Fruit fly (Drosophila melanogaster) whole organism, wandering third instar larva: ENCODE measurements around the gene ago.

Source experiments
- Abd-B ChIP-seq: fragments of >200 bp; optimal IDR thresholded peaks from 2 replicates; lab custom pipeline; 2017; ENCODE audit warnings: missing biosample characterization, missing genetic modification characterization
- CG32264 ChIP-seq: fragments of 200-800 bp; sonication (Bioruptor generic); optimal IDR thresholded peaks from 2 replicates; lab custom pipeline; 2016; ENCODE audit warnings: missing biosample characterization, missing genetic modification characterization
- CG9705 ChIP-seq: fragments of 200-800 bp; sonication (Bioruptor generic); optimal IDR thresholded peaks from 2 replicates; lab custom pipeline; 2018; ENCODE audit warnings: missing biosample characterization, mild to moderate bottlenecking, missing genetic modification characterization
- CrebA ChIP-seq: fragments of 200-800 bp; sonication (Bioruptor generic); optimal IDR thresholded peaks from 2 replicates; lab custom pipeline; 2016; ENCODE audit warnings: missing biosample characterization, mild to moderate bottlenecking, missing genetic modification characterization, borderline replicate concordance
- Dfd ChIP-seq: fragments of >200 bp; optimal IDR thresholded peaks from 2 replicates; lab custom pipeline; 2017; ENCODE audit warnings: missing biosample characterization, missing genetic modification characterization
- Dif ChIP-seq: fragments of 200-275, 200-300 bp; sonication (Bioruptor generic); optimal IDR thresholded peaks from 2 replicates; lab custom pipeline; 2018; ENCODE audit warnings: missing biosample characterization, missing genetic modification characterization; ENCODE audit not compliant: partially characterized antibody
- GATAd ChIP-seq: sonication (Bioruptor generic); optimal IDR thresholded peaks from 2 replicates; lab custom pipeline; 2016; ENCODE audit warnings: missing biosample characterization, missing genetic modification characterization
- Hnf4 ChIP-seq: fragments of 200-800 bp; sonication (Bioruptor generic); optimal IDR thresholded peaks from 2 replicates; lab custom pipeline; 2016; ENCODE audit warnings: missing biosample characterization, mild to moderate bottlenecking, missing genetic modification characterization
- Hr78 ChIP-seq: fragments of >200 bp; optimal IDR thresholded peaks from 2 replicates; lab custom pipeline; 2017; ENCODE audit warnings: missing biosample characterization, missing genetic modification characterization
- Hr83 ChIP-seq: fragments of 200-300 bp; sonication (Bioruptor generic); optimal IDR thresholded peaks from 2 replicates; lab custom pipeline; 2016; ENCODE audit warnings: missing biosample characterization, mild to moderate bottlenecking, missing genetic modification characterization, moderate library complexity; ENCODE audit not compliant: poor library complexity, severe bottlenecking
- Jra ChIP-seq: sonication (Bioruptor generic); optimal IDR thresholded peaks from 2 replicates; lab custom pipeline; 2016; ENCODE audit warnings: missing biosample characterization, missing genetic modification characterization
- Myc ChIP-seq: fragments of >200 bp; optimal IDR thresholded peaks from 2 replicates; lab custom pipeline; 2017
- N ChIP-seq: fragments of >200 bp; optimal IDR thresholded peaks from 2 replicates; lab custom pipeline; 2018; ENCODE audit warnings: missing biosample characterization, missing external identifiers, missing genetic modification characterization
- OdsH ChIP-seq: fragments of 200-800 bp; sonication (Bioruptor generic); optimal IDR thresholded peaks from 2 replicates; lab custom pipeline; 2016; ENCODE audit warnings: missing biosample characterization, mild to moderate bottlenecking, missing genetic modification characterization
- Rel ChIP-seq, 2 experiments: fragments of 200-800 bp; sonication (Bioruptor generic) in 1 of 2; optimal IDR thresholded peaks; 2 replicates in 1 of 2; 3 replicates in 1 of 2; lab custom pipeline; 2016 to 2019; ENCODE audit warnings: mild to moderate bottlenecking in 2 of 2, missing biosample characterization in 2 of 2, missing genetic modification characterization in 2 of 2, moderate library complexity in 1 of 2
- Sp1 ChIP-seq: fragments of 200-800 bp; sonication (Bioruptor generic); optimal IDR thresholded peaks from 3 replicates; lab custom pipeline; 2019; ENCODE audit warnings: missing biosample characterization, mild to moderate bottlenecking, missing genetic modification characterization, moderate library complexity
- Vsx2 ChIP-seq: fragments of 200-300, 225-300 bp; sonication (Bioruptor generic); optimal IDR thresholded peaks from 2 replicates; lab custom pipeline; 2018; ENCODE audit warnings: missing biosample characterization, missing genetic modification characterization; ENCODE audit not compliant: partially characterized antibody
- br ChIP-seq: fragments of 200-800 bp; sonication (Bioruptor generic); optimal IDR thresholded peaks from 2 replicates; lab custom pipeline; 2016; ENCODE audit warnings: missing biosample characterization, missing genetic modification characterization
- dl ChIP-seq, 2 experiments: fragments of 175-275, 200-275 bp in 1 of 2; fragments of 200-275 bp in 1 of 2; sonication (Bioruptor generic); optimal IDR thresholded peaks; lab custom pipeline; 2018; ENCODE audit warnings: mild to moderate bottlenecking in 2 of 2, missing biosample characterization in 2 of 2, missing genetic modification characterization in 2 of 2, moderate library complexity in 2 of 2; ENCODE audit not compliant: partially characterized antibody in 2 of 2, insufficient read depth in 1 of 2
- dmrt93B ChIP-seq: fragments of 200-800 bp; sonication (Bioruptor generic); optimal IDR thresholded peaks from 2 replicates; lab custom pipeline; 2018; ENCODE audit warnings: missing biosample characterization, mild to moderate bottlenecking, missing genetic modification characterization
- foxo ChIP-seq, 2 experiments: fragments of 200-800 bp; sonication (Bioruptor generic); optimal IDR thresholded peaks; 2 replicates in 1 of 2; 3 replicates in 1 of 2; lab custom pipeline; 2016 to 2017; ENCODE audit warnings: missing biosample characterization in 2 of 2, missing genetic modification characterization in 2 of 2
- fru ChIP-seq: fragments of 200-800 bp; sonication (Bioruptor generic); optimal IDR thresholded peaks from 3 replicates; lab custom pipeline; 2016; ENCODE audit warnings: missing biosample characterization, mild to moderate bottlenecking, missing genetic modification characterization
- h ChIP-seq: fragments of 200-800 bp; sonication (Bioruptor generic); optimal IDR thresholded peaks from 3 replicates; lab custom pipeline; 2016; ENCODE audit warnings: missing biosample characterization, mild to moderate bottlenecking, missing genetic modification characterization
- lola ChIP-seq: fragments of >200 bp; optimal IDR thresholded peaks from 2 replicates; lab custom pipeline; 2017; ENCODE audit warnings: missing biosample characterization, missing genetic modification characterization
- pan ChIP-seq: fragments of >200 bp; optimal IDR thresholded peaks from 2 replicates; lab custom pipeline; 2017
- psq ChIP-seq: fragments of 200-800 bp; sonication (Bioruptor generic); optimal IDR thresholded peaks from 3 replicates; lab custom pipeline; 2017; ENCODE audit warnings: missing biosample characterization, mild to moderate bottlenecking, missing genetic modification characterization, moderate library complexity
- rgr ChIP-seq: fragments of 200-800 bp; sonication (Bioruptor generic); optimal IDR thresholded peaks from 3 replicates; lab custom pipeline; 2016; ENCODE audit warnings: missing biosample characterization, mild to moderate bottlenecking, missing genetic modification characterization
- sage ChIP-seq: fragments of 200-800 bp; sonication (Bioruptor generic); optimal IDR thresholded peaks from 2 replicates; lab custom pipeline; 2016; ENCODE audit warnings: missing biosample characterization, mild to moderate bottlenecking, missing genetic modification characterization
- sv ChIP-seq: fragments of 200-800 bp; sonication (Bioruptor generic); optimal IDR thresholded peaks from 3 replicates; lab custom pipeline; 2016; ENCODE audit warnings: missing biosample characterization, missing genetic modification characterization
- usp ChIP-seq: fragments of >200 bp; optimal IDR thresholded peaks from 2 replicates; lab custom pipeline; 2017; ENCODE audit warnings: missing biosample characterization, missing genetic modification characterization
- woc ChIP-seq: sonication (Bioruptor generic); optimal IDR thresholded peaks from 2 replicates; lab custom pipeline; 2016; ENCODE audit warnings: missing biosample characterization, mild to moderate bottlenecking, missing genetic modification characterization

The ago gene

dm6 chr3L:4227164-4227563, 26.9 kb downstream of the ago start, which contains the start of gene CG46460:
TSS of gene CG46460 (minus strand) at chr3L:4227302.
- TF ChIP-seq rgr (GFP tag; lab: Kevin White, UChicago) (peak; percentile 26), GATAd (GFP tag; lab: Kevin White, UChicago) (no peak), foxo (GFP tag; optimal IDR thresholded peaks at IDR 0.05; lab: Kevin White, UChicago) (peak in 1 of 2 experiments; percentile 47), woc (no peak), br (GFP tag; lab: Kevin White, UChicago) (no peak), dmrt93B (GFP tag; lab: Kevin White, UChicago) (peak; percentile 13), psq (GFP tag; lab: Kevin White, UChicago) (no peak), Sp1 (GFP tag; lab: Kevin White, UChicago) (no peak), lola (no peak), fru (GFP tag; lab: Kevin White, UChicago) (peak; percentile 38), CrebA (no peak), sv (GFP tag; lab: Kevin White, UChicago) (no peak), Hnf4 (GFP tag; lab: Kevin White, UChicago) (peak; percentile 40), Rel (GFP tag; optimal IDR thresholded peaks at IDR 0.05; lab: Kevin White, UChicago) (no peak), Rel (tag; optimal IDR thresholded peaks at IDR 0.05; lab: Kevin White, UChicago) (peak; percentile 58), CG32264 (GFP tag; lab: Kevin White, UChicago) (no peak), Dfd (no peak), Hr83 (peak; percentile 28), OdsH (no peak), CG9705 (GFP tag; lab: Kevin White, UChicago) (no peak), N (GFP tag; lab: Kevin White, UChicago) (peak; percentile 33), dl (GFP tag; optimal IDR thresholded peaks at IDR 0.05; lab: Kevin White, UChicago; ENCODE audit: insufficient read depth in 1 of 2, partially characterized antibody in 2 of 2) (peak in 1 of 2 experiments; percentile 14), Jra (GFP tag; lab: Kevin White, UChicago) (no peak), Dif (GFP tag; lab: Kevin White, UChicago) (peak; percentile 25), h (peak; percentile 31)
- TF ChIP-seq, all 38 proteins: peak for 11

dm6 chr3L:4225647-4226470, 28.2 kb downstream of the ago start:
- TF ChIP-seq Hnf4 (GFP tag; lab: Kevin White, UChicago) (peak; percentile 6), Rel (GFP tag; optimal IDR thresholded peaks at IDR 0.05; lab: Kevin White, UChicago) (no peak), Rel (tag; optimal IDR thresholded peaks at IDR 0.05; lab: Kevin White, UChicago) (peak; percentile 46), Abd-B (GFP tag; lab: Kevin White, UChicago) (no peak), CrebA (no peak), Hr83 (no peak)

DNA sequence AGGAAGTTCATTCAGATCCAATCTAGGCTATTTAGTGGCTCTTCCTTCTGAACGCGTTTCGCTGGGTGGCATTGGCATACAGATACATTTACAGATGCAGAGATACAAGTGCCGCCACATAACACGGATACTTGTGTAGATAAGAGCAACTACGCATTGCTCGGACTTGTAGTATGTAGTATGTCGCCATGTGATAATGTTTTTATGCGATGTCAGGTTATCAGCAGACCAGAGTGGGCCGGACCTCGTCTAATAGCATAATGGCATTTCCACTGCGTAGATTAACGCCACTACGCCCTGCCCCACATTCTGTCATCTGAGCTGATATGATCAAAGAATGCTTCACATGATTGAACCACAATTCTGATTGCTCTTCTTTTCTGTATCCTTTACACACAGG, 32.3 kb downstream of the ago start:
- TF ChIP-seq rgr (GFP tag; lab: Kevin White, UChicago), result no peak
- no peak for TF ChIP-seq usp (GFP tag; lab: Kevin White, UChicago)
- no peak for TF ChIP-seq Hr78 (GFP tag; lab: Kevin White, UChicago)
- no peak for TF ChIP-seq Dfd
- TF ChIP-seq Abd-B (GFP tag; lab: Kevin White, UChicago), result no peak

- no peak for TF ChIP-seq Rel (GFP tag; optimal IDR thresholded peaks at IDR 0.05; lab: Kevin White, UChicago)
- TF ChIP-seq Rel (tag; optimal IDR thresholded peaks at IDR 0.05; lab: Kevin White, UChicago), result peak; percentile 44
- no peak for TF ChIP-seq sage
Observed at dm6 chr3L:4221226-4221770, 32.8 kb downstream of the ago start.

dm6 chr3L:4220679-4221078, 33.4 kb downstream of the ago start:
- peak; percentile 40 for TF ChIP-seq Hnf4 (GFP tag; lab: Kevin White, UChicago)
- peak; percentile 41 for TF ChIP-seq Hr83
- no peak for TF ChIP-seq Abd-B (GFP tag; lab: Kevin White, UChicago)
- TF ChIP-seq h, result peak; percentile 4
- TF ChIP-seq rgr (GFP tag; lab: Kevin White, UChicago), result peak; percentile 56
- peak; percentile 34 for TF ChIP-seq OdsH
- TF ChIP-seq foxo (GFP tag; optimal IDR thresholded peaks at IDR 0.05; lab: Kevin White, UChicago), result peak in 1 of 2 experiments; percentile 22
- no peak for TF ChIP-seq Vsx2 (GFP tag; lab: Kevin White, UChicago)
- peak; percentile 7 for TF ChIP-seq br (GFP tag; lab: Kevin White, UChicago)
- no peak for TF ChIP-seq Myc
- TF ChIP-seq pan (lab: Kevin White, UChicago), result no peak
- TF ChIP-seq psq (GFP tag; lab: Kevin White, UChicago), result peak; percentile 4
- TF ChIP-seq fru (GFP tag; lab: Kevin White, UChicago), result peak; percentile 58
